Worm (Caenorhabditis elegans): Measurements from ENCODE around the gene C26B2.8.

ce11 chrIV:8016694-8017093, 2.7 kb downstream of the C26B2.8 start, which contains the start of gene elpc-4:
- TF ChIP-seq ceh-62 (tag; optimal IDR thresholded peaks at IDR 0.05) (no peak), ama-1 (optimal IDR thresholded peaks at IDR 0.05) (no peak), unc-39 (tag; optimal IDR thresholded peaks at IDR 0.05) (no peak), Y5F2A.4 (GFP tag; optimal IDR thresholded peaks at IDR 0.05) (no peak)

Measured in whole organism, L4 larva.